Fruit fly (Drosophila melanogaster): Measurements from ENCODE around the gene CapaR.

CapaR gene

dm6 chr3L:21533270-21533948 lies 28.6 kb downstream of the CapaR start, which contains the start of gene Mkrn1:
TSS of gene Mkrn1 (minus strand) at chr3L:21533713.
- TF ChIP-seq Rel (GFP tag; optimal IDR thresholded peaks at IDR 0.05) (no peak), Rel (tag; optimal IDR thresholded peaks at IDR 0.05) (peak; percentile 41), Mio (GFP tag; optimal IDR thresholded peaks at IDR 0.05) (no peak)

DNA sequence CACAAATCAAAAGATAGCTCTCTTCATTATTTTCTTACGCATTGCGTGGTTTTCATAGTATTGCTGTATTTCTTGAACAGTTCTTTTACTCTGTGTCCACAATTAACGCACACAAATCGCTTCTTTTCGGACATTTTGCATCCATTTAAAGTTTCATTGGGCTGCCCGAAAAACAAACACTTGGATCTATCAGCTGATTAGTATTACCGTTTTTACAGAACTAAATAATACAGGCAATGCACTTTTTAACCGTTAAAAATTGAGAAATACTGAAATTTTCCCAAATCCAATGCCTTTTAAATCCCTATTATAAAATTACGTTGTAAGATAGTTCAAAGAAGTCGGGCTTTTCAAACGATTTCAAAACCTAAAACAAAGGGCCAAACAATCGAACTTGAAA lies 32.9 kb downstream of the CapaR start, which contains the start of gene Arv1:
Arv1 (minus strand) TSS at position 226 of the 400 bp plus-strand sequence.
- TF ChIP-seq h (GFP tag; optimal IDR thresholded peaks at IDR 0.05) (no peak), brk (GFP tag; optimal IDR thresholded peaks at IDR 0.05) (peak; percentile 21)

DNA sequence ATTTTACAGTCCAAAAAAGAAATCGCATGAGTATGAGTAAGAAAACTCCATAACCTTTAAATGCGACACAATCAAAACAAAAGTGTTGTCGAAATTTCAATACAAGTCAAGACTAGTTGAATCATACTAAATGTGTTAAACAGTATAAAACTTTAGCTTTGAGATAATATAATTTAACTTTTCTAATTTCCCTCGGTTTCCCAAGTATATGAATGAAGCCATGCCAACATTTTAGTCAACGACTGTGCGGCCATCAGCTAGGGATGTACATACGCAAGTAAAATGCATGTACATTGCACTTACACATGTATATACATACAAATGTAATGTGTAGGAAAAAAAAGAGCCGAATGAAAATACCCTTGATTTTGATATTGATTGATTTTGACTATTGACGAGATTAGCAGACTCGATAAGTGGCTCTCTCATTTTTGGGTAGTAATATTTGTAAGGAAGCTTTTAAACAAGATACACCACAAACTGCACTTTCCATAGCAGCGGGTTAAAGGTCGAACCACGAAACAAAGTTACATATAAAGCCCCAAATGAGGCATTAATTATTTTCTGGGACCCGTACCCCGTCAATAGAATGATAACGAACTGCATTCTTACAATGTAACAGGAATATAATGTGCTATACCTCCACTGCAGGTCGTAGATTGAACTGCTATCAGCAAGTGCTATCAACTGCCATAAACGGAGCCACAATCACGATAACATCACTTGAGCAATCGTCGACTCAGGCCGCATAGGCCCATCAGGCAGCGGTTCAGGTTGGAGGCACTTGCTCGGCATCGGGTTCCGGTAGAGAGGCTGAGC lies 37.7 kb downstream of the CapaR start:
- TF ChIP-seq h (GFP tag; optimal IDR thresholded peaks at IDR 0.05) (no peak), psq (GFP tag; optimal IDR thresholded peaks at IDR 0.05) (peak; percentile 15), sage (GFP tag; optimal IDR thresholded peaks at IDR 0.05) (peak; percentile 47), woc (GFP tag; optimal IDR thresholded peaks at IDR 0.05) (no peak), Hnf4 (GFP tag; optimal IDR thresholded peaks at IDR 0.05) (peak; percentile 34), Sp1 (GFP tag; optimal IDR thresholded peaks at IDR 0.05) (no peak), Dfd (GFP tag; optimal IDR thresholded peaks at IDR 0.05) (no peak), OdsH (GFP tag; optimal IDR thresholded peaks at IDR 0.05) (peak; percentile 19)

- peak; percentile 6 for TF ChIP-seq psq (GFP tag; optimal IDR thresholded peaks at IDR 0.05)
- TF ChIP-seq sv (GFP tag; optimal IDR thresholded peaks at IDR 0.05), result no peak
- peak; percentile 49 for TF ChIP-seq sage (GFP tag; optimal IDR thresholded peaks at IDR 0.05)
- no peak for TF ChIP-seq Hr78 (GFP tag; optimal IDR thresholded peaks at IDR 0.05)
- TF ChIP-seq jim (GFP tag; optimal IDR thresholded peaks at IDR 0.05), result no peak
- no peak for TF ChIP-seq lola (GFP tag; optimal IDR thresholded peaks at IDR 0.05)
- no peak for TF ChIP-seq br (GFP tag; optimal IDR thresholded peaks at IDR 0.05)
- TF ChIP-seq Myc (optimal IDR thresholded peaks at IDR 0.05), result no peak
- TF ChIP-seq Rel (GFP tag; optimal IDR thresholded peaks at IDR 0.05), result no peak
- peak; percentile 27 for TF ChIP-seq Rel (tag; optimal IDR thresholded peaks at IDR 0.05)
- no peak for TF ChIP-seq rgr (GFP tag; optimal IDR thresholded peaks at IDR 0.05)
- TF ChIP-seq tai (GFP tag; optimal IDR thresholded peaks at IDR 0.05), result no peak
These were observed 38.7 kb downstream of the CapaR start, which contains the start of gene CG7611 for dm6 chr3L:21523059-21523836. TSS of gene CG7611 (plus strand) at chr3L:21523186.

DNA sequence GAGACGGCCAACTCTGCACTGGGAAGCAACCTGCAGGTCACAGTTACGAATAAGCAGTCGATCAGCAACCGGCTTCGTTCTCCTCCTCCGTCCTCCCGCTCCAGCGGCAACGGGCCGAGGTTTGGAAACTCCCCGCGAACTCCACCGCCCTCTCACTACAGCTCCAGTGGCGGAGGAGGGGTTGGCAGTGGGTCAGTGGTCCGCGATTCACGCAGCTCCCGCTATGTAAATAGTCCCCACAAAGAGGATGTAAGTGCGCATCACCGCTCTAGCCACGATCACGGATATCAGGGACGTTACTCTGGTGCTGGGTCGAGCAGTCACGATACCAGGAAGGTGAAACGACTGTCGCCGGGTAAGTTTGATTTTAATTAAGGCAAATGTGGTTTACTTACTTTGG lies 43.6 kb downstream of the CapaR start:
- TF ChIP-seq jim (GFP tag; optimal IDR thresholded peaks at IDR 0.05) (no peak), usp (GFP tag; optimal IDR thresholded peaks at IDR 0.05) (no peak), foxo (GFP tag; optimal IDR thresholded peaks at IDR 0.05) (no peak), sage (GFP tag; optimal IDR thresholded peaks at IDR 0.05) (no peak), Hnf4 (GFP tag; optimal IDR thresholded peaks at IDR 0.05) (no peak), CrebA (GFP tag; optimal IDR thresholded peaks at IDR 0.05; ENCODE audit: borderline replicate concordance) (no peak), h (GFP tag; optimal IDR thresholded peaks at IDR 0.05) (no peak), dl (GFP tag; optimal IDR thresholded peaks at IDR 0.05; ENCODE audit: insufficient read depth in 1 of 2, partially characterized antibody in 2 of 2) (no peak), HLH106 (tag; optimal IDR thresholded peaks at IDR 0.05) (no peak), lola (GFP tag; optimal IDR thresholded peaks at IDR 0.05) (no peak), Dif (GFP tag; optimal IDR thresholded peaks at IDR 0.05; ENCODE audit: partially characterized antibody) (no peak), psq (GFP tag; optimal IDR thresholded peaks at IDR 0.05) (no peak)
